Worm (Caenorhabditis elegans) whole organism, late embryonic: ENCODE data around the gene F26G1.5.

Experiments used
- Y22D7AL.16 ChIP-seq: sonication (generic microtip); optimal IDR thresholded peaks from 2 replicates; lab custom pipeline; 2016; ENCODE audit warnings: missing genetic modification characterization, missing compliant biosample characterization
- ahr-1 ChIP-seq: sonication (generic microtip); optimal IDR thresholded peaks from 2 replicates; lab custom pipeline; 2016; ENCODE audit warnings: missing genetic modification characterization, missing compliant biosample characterization
- ceh-14 ChIP-seq: sonication (generic microtip); optimal IDR thresholded peaks from 2 replicates; lab custom pipeline; 2016; ENCODE audit warnings: missing genotype, missing genetic modification characterization, missing compliant biosample characterization
- ceh-2 ChIP-seq: sonication (generic microtip); optimal IDR thresholded peaks from 2 replicates; lab custom pipeline; 2016; ENCODE audit warnings: missing genotype, missing genetic modification characterization, missing compliant biosample characterization
- ceh-30 ChIP-seq: fragments of 150-350 bp; optimal IDR thresholded peaks from 2 replicates; lab custom pipeline; 2014; ENCODE audit warnings: missing biosample characterization, missing genetic modification characterization
- ceh-34 ChIP-seq: sonication (generic microtip); optimal IDR thresholded peaks from 2 replicates; lab custom pipeline; 2016; ENCODE audit warnings: mild to moderate bottlenecking, missing genetic modification characterization, missing compliant biosample characterization
- ceh-6 ChIP-seq: fragments of 200-800 bp; sonication (Bioruptor generic); optimal IDR thresholded peaks from 2 replicates; lab custom pipeline; 2018; ENCODE audit warnings: mild to moderate bottlenecking, missing genetic modification characterization, missing compliant biosample characterization
- dmd-4 ChIP-seq: sonication (generic microtip); optimal IDR thresholded peaks from 2 replicates; lab custom pipeline; 2016; ENCODE audit warnings: borderline replicate concordance, missing genetic modification characterization, missing compliant biosample characterization
- eyg-1 ChIP-seq: sonication (generic microtip); optimal IDR thresholded peaks from 2 replicates; lab custom pipeline; 2016; ENCODE audit warnings: missing genotype, missing genetic modification characterization, missing compliant biosample characterization
- fkh-10 ChIP-seq: fragments of 150-350 bp; optimal IDR thresholded peaks from 2 replicates; lab custom pipeline; 2014; ENCODE audit warnings: missing biosample characterization, missing genetic modification reagents, missing genetic modification characterization
- fkh-6 ChIP-seq: sonication (generic microtip); optimal IDR thresholded peaks from 2 replicates; lab custom pipeline; 2016; ENCODE audit warnings: missing genetic modification characterization, missing compliant biosample characterization
- hlh-15 ChIP-seq: sonication (generic microtip); optimal IDR thresholded peaks from 2 replicates; lab custom pipeline; 2016; ENCODE audit warnings: missing genetic modification characterization, missing compliant biosample characterization
- hlh-30 ChIP-seq: sonication (generic microtip); optimal IDR thresholded peaks from 2 replicates; lab custom pipeline; 2017; ENCODE audit warnings: antibody characterized with exemption, missing genetic modification characterization, missing compliant biosample characterization; ENCODE audit not compliant: insufficient read depth
- hlh-6 ChIP-seq: sonication (generic microtip); optimal IDR thresholded peaks from 2 replicates; lab custom pipeline; 2016; ENCODE audit warnings: missing genotype, missing genetic modification characterization, missing compliant biosample characterization
- madf-2 ChIP-seq: sonication (generic microtip); optimal IDR thresholded peaks from 2 replicates; lab custom pipeline; 2017; ENCODE audit warnings: missing genetic modification characterization, missing compliant biosample characterization
- mec-3 ChIP-seq: sonication (generic microtip); optimal IDR thresholded peaks from 2 replicates; lab custom pipeline; 2016; ENCODE audit warnings: borderline replicate concordance, missing genetic modification characterization, missing compliant biosample characterization
- nhr-232 ChIP-seq: sonication (generic microtip); optimal IDR thresholded peaks from 2 replicates; lab custom pipeline; 2016; ENCODE audit warnings: missing genetic modification characterization, missing compliant biosample characterization
- pax-1 ChIP-seq: fragments of 150-350 bp; optimal IDR thresholded peaks from 2 replicates; lab custom pipeline; 2014; ENCODE audit warnings: missing biosample characterization, missing genetic modification characterization
- pros-1 ChIP-seq: fragments of 150-350 bp; optimal IDR thresholded peaks from 2 replicates; lab custom pipeline; 2014; ENCODE audit warnings: missing biosample characterization, missing genetic modification reagents, missing genetic modification characterization
- unc-42 ChIP-seq: sonication (generic microtip); optimal IDR thresholded peaks from 2 replicates; lab custom pipeline; 2016; ENCODE audit warnings: missing genotype, missing genetic modification characterization, missing compliant biosample characterization
- unc-86 ChIP-seq: sonication (generic microtip); optimal IDR thresholded peaks from 2 replicates; lab custom pipeline; 2016; ENCODE audit warnings: missing genetic modification characterization, missing compliant biosample characterization

The F26G1.5 gene

ce11 chrII:4726750-4727384, 44.3 kb downstream of the F26G1.5 start:
- TF ChIP-seq ceh-14, result no peak
- TF ChIP-seq madf-2 (tag; lab: Kevin White, UChicago), result no peak
- TF ChIP-seq unc-86 (tag; lab: Kevin White, UChicago), result no peak
- no peak for TF ChIP-seq hlh-15 (tag; lab: Kevin White, UChicago)
- no peak for TF ChIP-seq pros-1 (tag; lab: Kevin White, UChicago)
- no peak for TF ChIP-seq ceh-30 (tag; lab: Kevin White, UChicago)
- no peak for TF ChIP-seq pax-1
- no peak for TF ChIP-seq mec-3
- TF ChIP-seq, all 69 proteins: peak for 0

ce11 chrII:4726120-4726519, 45.1 kb downstream of the F26G1.5 start, which contains the start of gene F10G7.10:
F10G7.10 (minus strand) TSS chrII:4726264.
- TF ChIP-seq madf-2 (tag; lab: Kevin White, UChicago), result no peak
- no peak for TF ChIP-seq ahr-1
- no peak for TF ChIP-seq Y22D7AL.16 (tag; lab: Kevin White, UChicago)
- TF ChIP-seq hlh-30 (tag; lab: Kevin White, UChicago), result no peak
- no peak for TF ChIP-seq hlh-15 (tag; lab: Kevin White, UChicago)
- TF ChIP-seq eyg-1 (tag; lab: Kevin White, UChicago), result no peak
- no peak for TF ChIP-seq unc-42 (tag; lab: Kevin White, UChicago)
- no peak for TF ChIP-seq dmd-4
- TF ChIP-seq ceh-6 (GFP tag; lab: Kevin White, UChicago), result no peak
- no peak for TF ChIP-seq ceh-34 (tag; lab: Kevin White, UChicago)
- no peak for TF ChIP-seq hlh-6 (tag; lab: Kevin White, UChicago)
- TF ChIP-seq fkh-10, result no peak
- no peak for TF ChIP-seq ceh-2 (tag; lab: Kevin White, UChicago)
- TF ChIP-seq nhr-232 (tag; lab: Kevin White, UChicago), result no peak
- TF ChIP-seq fkh-6 (tag; lab: Kevin White, UChicago), result no peak
